Worm (Caenorhabditis elegans): Measurements from ENCODE around the gene F42F12.3.

ce11 chrX:12333479-12333878 lies 16.9 kb upstream of the F42F12.3 start, which contains the start of gene srd-47:
- no peak for TF ChIP-seq med-1 (GFP tag; optimal IDR thresholded peaks at IDR 0.05; ENCODE audit: insufficient read depth)
- TF ChIP-seq flt-1 (GFP tag; IDR thresholded peaks at IDR 0.05): no peak
- no peak for TF ChIP-seq ztf-23 (GFP tag; IDR thresholded peaks at IDR 0.05)
